Worm (Caenorhabditis elegans): ENCODE data around the gene F52H2.3.

The F52H2.3 gene

DNA sequence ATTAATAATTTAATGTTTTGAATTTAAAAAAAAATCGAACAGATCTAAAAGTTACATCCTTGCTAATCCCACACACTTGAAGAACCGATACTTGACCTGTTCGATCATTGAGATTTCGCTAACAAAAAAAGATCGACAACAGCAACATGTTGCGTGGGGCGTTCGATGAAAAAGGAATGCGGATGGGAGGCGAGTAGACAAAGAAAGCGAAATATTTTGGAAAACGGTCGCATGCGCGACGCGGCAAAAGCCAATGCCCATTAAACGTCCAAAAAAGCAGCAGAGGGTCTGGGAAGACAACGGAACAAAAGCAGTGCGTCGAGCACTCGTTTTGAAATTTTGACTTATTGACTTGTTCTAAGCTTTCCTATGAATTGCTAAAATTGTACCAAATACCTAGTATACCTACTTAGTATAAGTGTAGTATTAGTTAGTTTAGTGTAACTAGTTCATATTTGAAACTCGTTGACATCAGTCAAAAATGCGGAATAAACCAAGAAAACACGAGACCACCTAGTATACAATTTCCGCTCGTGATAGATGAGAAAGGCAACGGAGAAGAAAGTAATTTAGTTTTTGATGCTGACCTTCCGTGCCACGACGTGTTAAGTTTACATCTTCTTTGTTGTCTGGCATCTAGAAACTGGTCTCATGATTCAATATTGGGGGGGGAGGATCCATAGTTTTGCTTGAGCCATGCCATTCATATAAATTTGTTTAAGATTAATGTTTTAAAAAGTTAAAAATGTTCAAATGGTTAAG lies 41.2 kb upstream of the F52H2.3 start:
- TF ChIP-seq flh-1 (GFP tag; optimal IDR thresholded peaks at IDR 0.05) (no peak), M03D4.4 (tag; optimal IDR thresholded peaks at IDR 0.05) (no peak), lsy-2 (tag; optimal IDR thresholded peaks at IDR 0.05) (no peak), unc-120 (tag; optimal IDR thresholded peaks at IDR 0.05; ENCODE audit: poor library complexity, severe bottlenecking) (no peak), blmp-1 (tag; optimal IDR thresholded peaks at IDR 0.05) (no peak)

ce11 chrX:2580524-2580981 lies 39.7 kb upstream of the F52H2.3 start, which contains the start of gene H01M10.1:
Gene H01M10.1, minus strand, starts transcription at chrX:2580574.
- TF ChIP-seq unc-62 (GFP tag; optimal IDR thresholded peaks at IDR 0.05) (no peak), elt-1 (tag; optimal IDR thresholded peaks at IDR 0.05; ENCODE audit: borderline replicate concordance, insufficient read depth) (no peak), tbx-8 (GFP tag; optimal IDR thresholded peaks at IDR 0.05) (no peak), cnd-1 (tag; optimal IDR thresholded peaks at IDR 0.05) (no peak), unc-120 (tag; optimal IDR thresholded peaks at IDR 0.05; ENCODE audit: poor library complexity, severe bottlenecking) (no peak), sptf-1 (tag; optimal IDR thresholded peaks at IDR 0.05) (no peak), lsy-2 (tag; optimal IDR thresholded peaks at IDR 0.05) (no peak), ham-2 (GFP tag; optimal IDR thresholded peaks at IDR 0.05) (no peak), ces-1 (GFP tag; optimal IDR thresholded peaks at IDR 0.05) (no peak), pha-4 (tag; optimal IDR thresholded peaks at IDR 0.05) (no peak), ceh-43 (GFP tag; optimal IDR thresholded peaks at IDR 0.05) (no peak), snpc-4 (tag; optimal IDR thresholded peaks at IDR 0.05) (no peak), mls-2 (tag; optimal IDR thresholded peaks at IDR 0.05) (no peak), zip-8 (tag; optimal IDR thresholded peaks at IDR 0.05) (no peak), sem-2 (GFP tag; optimal IDR thresholded peaks at IDR 0.05) (no peak), nhr-28 (tag; optimal IDR thresholded peaks at IDR 0.05) (no peak)

- TF ChIP-seq lin-13 (tag; optimal IDR thresholded peaks at IDR 0.05) (no peak), ceh-83 (GFP tag; optimal IDR thresholded peaks at IDR 0.05) (no peak), elt-1 (tag; optimal IDR thresholded peaks at IDR 0.05; ENCODE audit: borderline replicate concordance, insufficient read depth) (no peak), unc-120 (tag; optimal IDR thresholded peaks at IDR 0.05; ENCODE audit: poor library complexity, severe bottlenecking) (no peak), sem-2 (GFP tag; optimal IDR thresholded peaks at IDR 0.05) (no peak), mep-1 (tag; optimal IDR thresholded peaks at IDR 0.05) (no peak), sptf-1 (tag; optimal IDR thresholded peaks at IDR 0.05) (no peak), zip-8 (tag; optimal IDR thresholded peaks at IDR 0.05) (no peak), ztf-11 (tag; optimal IDR thresholded peaks at IDR 0.05) (no peak)
These were observed 36.6 kb upstream of the F52H2.3 start, which contains the start of gene ttr-42 for ce11 chrX:2577442-2577841. Gene ttr-42, plus strand, starts transcription at chrX:2577742.

DNA sequence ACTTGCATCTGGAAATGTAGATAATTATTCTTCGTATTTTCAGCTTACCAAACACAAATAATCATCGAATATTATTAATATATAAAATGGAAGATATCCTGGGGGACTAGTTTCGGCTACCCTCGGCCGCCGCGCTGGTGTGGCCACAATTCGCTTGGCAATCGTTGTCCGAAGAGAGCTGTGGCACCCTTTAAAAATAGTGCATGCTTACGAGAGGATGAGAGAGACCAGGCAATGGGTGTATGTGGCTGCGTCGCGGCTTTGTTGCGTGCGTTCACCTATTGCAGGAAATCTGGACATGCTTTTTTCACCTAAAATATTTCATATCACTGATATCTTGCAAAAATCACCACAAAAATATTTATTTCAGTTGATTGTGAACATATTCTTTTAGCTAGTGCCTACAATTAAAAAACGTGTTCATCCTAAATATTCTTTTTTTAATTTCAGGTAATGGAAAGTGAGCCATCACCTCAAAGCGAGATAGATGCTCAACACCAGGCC lies 31.8 kb upstream of the F52H2.3 start, which contains the start of the genes ccd-5 and F52H2.1:
Gene ccd-5 (minus strand): TSS at position 8 of the 504 bp plus-strand sequence.
Gene F52H2.1 (plus strand): TSS at position 454 of the 504 bp plus-strand sequence.
- no peak for TF ChIP-seq hlh-1 (tag; optimal IDR thresholded peaks at IDR 0.05)
- TF ChIP-seq unc-39 (tag; optimal IDR thresholded peaks at IDR 0.05) = no peak
- TF ChIP-seq ceh-83 (GFP tag; optimal IDR thresholded peaks at IDR 0.05) = no peak
- TF ChIP-seq drap-1 (GFP tag; optimal IDR thresholded peaks at IDR 0.05) = no peak
- TF ChIP-seq ceh-43 (GFP tag; optimal IDR thresholded peaks at IDR 0.05) = no peak
- TF ChIP-seq mab-5 (tag; optimal IDR thresholded peaks at IDR 0.05) = no peak
- no peak for TF ChIP-seq unc-120 (tag; optimal IDR thresholded peaks at IDR 0.05; ENCODE audit: poor library complexity, severe bottlenecking)
- no peak for TF ChIP-seq lsy-2 (tag; optimal IDR thresholded peaks at IDR 0.05)
- TF ChIP-seq ces-1 (GFP tag; optimal IDR thresholded peaks at IDR 0.05) = no peak
- no peak for TF ChIP-seq nhr-237 (tag; optimal IDR thresholded peaks at IDR 0.05)
- TF ChIP-seq ztf-11 (tag; optimal IDR thresholded peaks at IDR 0.05) = no peak
- TF ChIP-seq zip-8 (tag; optimal IDR thresholded peaks at IDR 0.05) = no peak
- no peak for TF ChIP-seq cnd-1 (tag; optimal IDR thresholded peaks at IDR 0.05)
- TF ChIP-seq nhr-2 (tag; optimal IDR thresholded peaks at IDR 0.05) = no peak
- no peak for TF ChIP-seq flh-1 (GFP tag; optimal IDR thresholded peaks at IDR 0.05)
- no peak for TF ChIP-seq lin-32 (GFP tag; optimal IDR thresholded peaks at IDR 0.05)
